Fruit fly (Drosophila melanogaster): ENCODE results near the gene Ciz1.
A peak's percentile ranks its signal among the peaks of the same experiment; 100 is the strongest.

The Ciz1 gene

DNA sequence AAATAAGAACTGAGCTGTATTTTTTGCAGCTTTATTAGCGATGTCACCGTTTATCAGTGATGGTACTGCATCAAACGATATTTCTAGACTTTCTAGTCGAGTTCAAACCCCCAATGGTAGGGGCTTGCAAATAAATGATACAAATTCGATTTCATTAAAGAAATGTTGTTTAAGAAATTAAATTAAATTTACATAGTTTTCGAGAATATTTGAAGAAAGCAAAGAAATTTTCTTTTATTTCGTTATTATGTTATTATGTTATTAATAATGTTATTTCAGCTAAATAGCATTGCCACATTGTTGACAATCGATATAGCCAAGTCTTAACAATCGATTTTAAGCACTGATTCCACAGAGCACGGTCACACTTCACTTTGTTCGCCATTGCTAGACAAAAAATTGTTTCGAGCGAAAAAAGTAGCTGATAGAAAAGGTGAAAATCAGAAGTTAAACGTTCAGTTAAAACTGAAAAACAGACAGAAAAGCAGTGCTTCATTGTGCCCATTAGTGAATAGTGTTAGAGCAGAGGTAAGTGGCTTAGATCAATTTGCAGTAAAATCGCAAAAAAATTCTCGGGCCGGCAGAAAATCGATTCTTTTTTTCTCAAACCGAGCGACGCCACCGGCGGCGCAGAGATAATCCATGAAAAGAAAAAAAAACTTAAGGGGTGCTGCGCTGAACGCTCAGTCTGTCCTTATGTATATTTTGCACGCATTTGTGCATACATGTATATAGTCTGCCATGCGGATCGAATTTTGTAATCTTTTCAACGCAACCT, at the start of gene Ciz1, which contains the start of gene iPLA2-VIA:
Ciz1 (plus strand) TSS at position 365 of the 778 bp plus-strand sequence.
iPLA2-VIA (minus strand) TSS at position 75 of the 778 bp plus-strand sequence.
- no peak for TF ChIP-seq CG8159 (tag; optimal IDR thresholded peaks at IDR 0.05)
- no peak for TF ChIP-seq CG17806 (tag; optimal IDR thresholded peaks at IDR 0.05)
- no peak for TF ChIP-seq CG32121 (GFP tag; IDR thresholded peaks at IDR 0.05)
- no peak for TF ChIP-seq CG8301 (tag; optimal IDR thresholded peaks at IDR 0.05)
- no peak for TF ChIP-seq CG4496 (GFP tag; IDR thresholded peaks at IDR 0.05)
- TF ChIP-seq CG13204 (GFP tag; optimal IDR thresholded peaks at IDR 0.05), result no peak
- TF ChIP-seq CG15710 (tag; optimal IDR thresholded peaks at IDR 0.05), result no peak
- TF ChIP-seq CG34367 (tag; optimal IDR thresholded peaks at IDR 0.05), result no peak
- no peak for TF ChIP-seq Snoo (tag; optimal IDR thresholded peaks at IDR 0.05)
- no peak for TF ChIP-seq EcR (GFP tag; optimal IDR thresholded peaks at IDR 0.05)
- TF ChIP-seq Pif1B (GFP tag; optimal IDR thresholded peaks at IDR 0.05), result no peak
- TF ChIP-seq Pif1A (GFP tag; optimal IDR thresholded peaks at IDR 0.05), result no peak
- TF ChIP-seq gl (tag; optimal IDR thresholded peaks at IDR 0.05), result no peak
- TF ChIP-seq rn (GFP tag; IDR thresholded peaks at IDR 0.05), result no peak
- TF ChIP-seq CG14655 (GFP tag; optimal IDR thresholded peaks at IDR 0.05), result no peak
- no peak for TF ChIP-seq CG12605 (GFP tag; IDR thresholded peaks at IDR 0.05)
- TF ChIP-seq Ets98B (GFP tag; IDR thresholded peaks at IDR 0.05), result no peak

DNA sequence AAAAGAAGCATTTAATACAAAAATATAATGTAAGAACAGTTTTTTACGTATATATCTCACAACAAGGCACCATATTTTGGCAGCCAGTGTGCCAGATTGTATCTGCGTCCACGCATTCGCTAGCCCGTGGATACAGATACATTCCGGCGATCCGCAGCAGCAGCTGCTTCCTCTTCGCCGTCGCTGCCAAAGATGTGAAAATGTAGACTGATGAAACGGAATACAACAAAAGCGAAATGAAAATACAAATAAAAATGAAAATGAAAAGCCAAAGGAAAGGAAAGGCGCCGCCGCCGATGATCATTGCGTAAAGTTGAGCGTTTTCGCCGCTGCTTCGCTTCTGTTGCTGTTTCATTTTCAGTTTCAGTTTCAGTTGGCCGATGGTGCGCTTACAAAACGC, 48.7 kb upstream of the Ciz1 start:
- peak; percentile 44; the same call in 1 of the 3 replicates for TF ChIP-seq fd96Ca (GFP tag; IDR thresholded peaks at IDR 0.05)
- TF ChIP-seq CG17806 (tag; optimal IDR thresholded peaks at IDR 0.05), result no peak
- peak; percentile 64 for TF ChIP-seq CG32121 (GFP tag; IDR thresholded peaks at IDR 0.05)
- no peak for TF ChIP-seq CG4496 (GFP tag; IDR thresholded peaks at IDR 0.05)
- peak; percentile 53 for TF ChIP-seq Ets98B (GFP tag; IDR thresholded peaks at IDR 0.05)
- no peak for TF ChIP-seq CG15710 (tag; optimal IDR thresholded peaks at IDR 0.05)
- TF ChIP-seq CG34367 (tag; optimal IDR thresholded peaks at IDR 0.05), result no peak
- TF ChIP-seq CG13204 (GFP tag; optimal IDR thresholded peaks at IDR 0.05), result no peak
- no peak for TF ChIP-seq CG12605 (GFP tag; IDR thresholded peaks at IDR 0.05)
- no peak for TF ChIP-seq CG14655 (GFP tag; optimal IDR thresholded peaks at IDR 0.05)
- TF ChIP-seq Pif1B (GFP tag; optimal IDR thresholded peaks at IDR 0.05), result no peak
- TF ChIP-seq Pif1A (GFP tag; optimal IDR thresholded peaks at IDR 0.05), result no peak
- no peak for TF ChIP-seq CG9948 (tag; optimal IDR thresholded peaks at IDR 0.05)
- TF ChIP-seq CG10348 (GFP tag; IDR thresholded peaks at IDR 0.05), result no peak
- TF ChIP-seq Snoo (tag; optimal IDR thresholded peaks at IDR 0.05), result no peak
- no peak for TF ChIP-seq CG8301 (tag; optimal IDR thresholded peaks at IDR 0.05)
- no peak for TF ChIP-seq rn (GFP tag; IDR thresholded peaks at IDR 0.05)
- no peak for TF ChIP-seq CG8159 (tag; optimal IDR thresholded peaks at IDR 0.05)

dm6 chr3L:9820248-9820647, 44.2 kb upstream of the Ciz1 start:
- TF ChIP-seq CG4496 (GFP tag; IDR thresholded peaks at IDR 0.05), result no peak
- no peak for TF ChIP-seq Pif1A (GFP tag; optimal IDR thresholded peaks at IDR 0.05)
- TF ChIP-seq CG17806 (tag; optimal IDR thresholded peaks at IDR 0.05), result no peak

dm6 chr3L:9821138-9821681, 43.2 kb upstream of the Ciz1 start:
- peak; percentile 79 for TF ChIP-seq fd96Ca (GFP tag; IDR thresholded peaks at IDR 0.05)
- no peak for TF ChIP-seq CG4496 (GFP tag; IDR thresholded peaks at IDR 0.05)
- TF ChIP-seq Ets98B (GFP tag; IDR thresholded peaks at IDR 0.05), result peak; percentile 63; the same call in 1 of the 2 replicates
- no peak for TF ChIP-seq CG10348 (GFP tag; IDR thresholded peaks at IDR 0.05)
- no peak for TF ChIP-seq CG15710 (tag; optimal IDR thresholded peaks at IDR 0.05)
- TF ChIP-seq CG32121 (GFP tag; IDR thresholded peaks at IDR 0.05), result peak; percentile 73; the same call in 1 of the 2 replicates
- no peak for TF ChIP-seq EcR (GFP tag; optimal IDR thresholded peaks at IDR 0.05)
- no peak for TF ChIP-seq CG17806 (tag; optimal IDR thresholded peaks at IDR 0.05)
- no peak for TF ChIP-seq gl (tag; optimal IDR thresholded peaks at IDR 0.05)
- TF ChIP-seq Pif1A (GFP tag; optimal IDR thresholded peaks at IDR 0.05), result no peak
- no peak for TF ChIP-seq CG12605 (GFP tag; IDR thresholded peaks at IDR 0.05)
- no peak for TF ChIP-seq CG34367 (tag; optimal IDR thresholded peaks at IDR 0.05)

DNA sequence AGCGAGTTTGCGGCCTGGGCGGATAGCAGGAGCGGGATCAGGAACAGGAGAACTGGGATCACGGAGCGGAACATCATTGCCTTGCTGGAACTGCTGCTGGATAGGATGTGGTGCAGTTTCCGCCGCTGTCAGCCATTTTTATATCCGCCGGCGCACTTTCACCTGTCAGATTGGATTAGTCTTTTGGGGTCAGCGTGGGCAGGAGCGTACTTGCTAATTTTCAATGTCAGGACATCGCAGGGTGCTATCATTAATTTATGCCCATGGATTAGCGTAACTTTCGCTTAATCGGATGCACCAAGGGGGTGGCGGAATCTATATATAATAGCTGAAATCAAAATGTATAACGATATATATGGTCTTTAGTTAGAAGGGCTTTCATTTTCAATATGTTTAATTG, 40.6 kb upstream of the Ciz1 start, which contains the start of gene Ilp5:
Ilp5 (minus strand) TSS at position 101 of the 400 bp plus-strand sequence.
- TF ChIP-seq fd96Ca (GFP tag; IDR thresholded peaks at IDR 0.05) (no peak), EcR (GFP tag; optimal IDR thresholded peaks at IDR 0.05) (no peak), CG34367 (tag; optimal IDR thresholded peaks at IDR 0.05) (no peak), CG4496 (GFP tag; IDR thresholded peaks at IDR 0.05) (no peak), CG14655 (GFP tag; optimal IDR thresholded peaks at IDR 0.05) (no peak), Ets98B (GFP tag; IDR thresholded peaks at IDR 0.05) (no peak), CG13204 (GFP tag; optimal IDR thresholded peaks at IDR 0.05) (no peak), rn (GFP tag; IDR thresholded peaks at IDR 0.05) (no peak)

- no peak for TF ChIP-seq rn (GFP tag; IDR thresholded peaks at IDR 0.05)
- TF ChIP-seq Snoo (tag; optimal IDR thresholded peaks at IDR 0.05), result no peak
- no peak for TF ChIP-seq CG14655 (GFP tag; optimal IDR thresholded peaks at IDR 0.05)
- no peak for TF ChIP-seq Pif1A (GFP tag; optimal IDR thresholded peaks at IDR 0.05)
- no peak for TF ChIP-seq CG17806 (tag; optimal IDR thresholded peaks at IDR 0.05)
- no peak for TF ChIP-seq D1 (tag; optimal IDR thresholded peaks at IDR 0.05)
- TF ChIP-seq Pif1B (GFP tag; optimal IDR thresholded peaks at IDR 0.05), result no peak
- TF ChIP-seq CG9948 (tag; optimal IDR thresholded peaks at IDR 0.05), result no peak
- no peak for TF ChIP-seq CG15710 (tag; optimal IDR thresholded peaks at IDR 0.05)
- no peak for TF ChIP-seq CG4496 (GFP tag; IDR thresholded peaks at IDR 0.05)
Measured at dm6 chr3L:9824226-9824625, 40.2 kb upstream of the Ciz1 start.

Measured in whole organism, pupa.